Fruit fly (Drosophila melanogaster) S2 (cell line): ENCODE measurements around the gene PIG-P.

Source experiments
- CG8478 ChIP-seq: fragments of >200 bp; optimal IDR thresholded peaks from 2 replicates; lab custom pipeline; 2018
- CTCF ChIP-seq, 2 experiments: fragments of >200 bp; optimal IDR thresholded peaks; 2 replicates each; lab custom pipeline; 2018

DNA sequence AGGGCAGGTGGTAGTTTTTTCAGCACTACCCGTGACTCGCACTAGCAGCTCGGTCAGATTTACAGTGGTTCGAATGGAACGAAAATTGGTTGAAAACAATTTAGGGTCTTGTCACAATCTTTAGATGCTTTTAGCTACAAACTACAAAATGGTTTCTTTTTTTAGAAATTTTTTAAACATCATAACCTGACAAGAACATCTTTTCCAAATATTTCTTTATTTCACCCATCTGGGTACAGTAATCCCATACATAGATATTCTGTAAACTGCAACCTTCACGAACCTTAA lies 22.7 kb downstream of the PIG-P start:
- TF ChIP-seq CG8478 (lab: Kevin White, UChicago) (no peak), CTCF (optimal IDR thresholded peaks at IDR 0.05; lab: Kevin White, UChicago) (no peak)
